Worm (Caenorhabditis elegans) whole organism, L1 larva: ENCODE measurements around the gene Y45F10C.4.

Source experiments
- aha-1 ChIP-seq: fragments of 150-350 bp; optimal IDR thresholded peaks from 2 replicates; lab custom pipeline; 2014; ENCODE audit warnings: missing biosample characterization, missing genetic modification characterization
- aly-2 ChIP-seq: fragments of 150-350 bp; optimal IDR thresholded peaks from 2 replicates; lab custom pipeline; 2014; ENCODE audit warnings: missing biosample characterization, missing genetic modification characterization
- ama-1 ChIP-seq: fragments of 150-350 bp; optimal IDR thresholded peaks from 2 replicates; lab custom pipeline; 2014
- ceh-8 ChIP-seq: fragments of 200-800 bp; sonication (Bioruptor generic); optimal IDR thresholded peaks from 2 replicates; lab custom pipeline; 2018; ENCODE audit warnings: mild to moderate bottlenecking, missing genetic modification characterization, moderate library complexity, missing compliant biosample characterization
- ceh-88 ChIP-seq: fragments of 200-800 bp; sonication (Bioruptor generic); IDR thresholded peaks from 2 replicates; pipeline ENCODE4 v1.3.6; 2022; ENCODE audit warnings: missing genetic modification characterization, missing compliant biosample characterization
- dpl-1 ChIP-seq, 3 experiments: fragments of 150-350 bp in 2 of 3; sonication (generic microtip) in 1 of 3; optimal IDR thresholded peaks; 2 replicates each; lab custom pipeline; 2014 to 2017; ENCODE audit warnings: missing biosample characterization in 3 of 3, missing genetic modification characterization in 3 of 3, missing genetic modification reagents in 3 of 3
- dsc-1 ChIP-seq: sonication (generic microtip); optimal IDR thresholded peaks from 2 replicates; lab custom pipeline; 2016; ENCODE audit warnings: mild to moderate bottlenecking, missing genetic modification characterization, missing compliant biosample characterization
- egl-13 ChIP-seq: sonication (generic microtip); optimal IDR thresholded peaks from 2 replicates; lab custom pipeline; 2016; ENCODE audit warnings: missing genotype, missing genetic modification reagents, missing genetic modification characterization, missing compliant biosample characterization
- egl-27 ChIP-seq, 2 experiments: fragments of 150-350 bp in 1 of 2; sonication (generic microtip); optimal IDR thresholded peaks; 3 replicates each; lab custom pipeline; 2017 to 2018; ENCODE audit warnings: missing biosample characterization in 2 of 2, missing genetic modification characterization in 2 of 2, missing genetic modification reagents in 2 of 2
- fos-1 ChIP-seq: fragments of 150-350 bp; optimal IDR thresholded peaks from 2 replicates; lab custom pipeline; 2014; ENCODE audit warnings: missing biosample characterization, missing genetic modification characterization
- irx-1 ChIP-seq: sonication (generic microtip); optimal IDR thresholded peaks from 2 replicates; lab custom pipeline; 2016; ENCODE audit warnings: missing genetic modification characterization, missing compliant biosample characterization
- lin-13 ChIP-seq: fragments of 150-350 bp; optimal IDR thresholded peaks from 2 replicates; lab custom pipeline; 2014; ENCODE audit warnings: missing biosample characterization, missing genetic modification reagents, missing genetic modification characterization
- lin-14 ChIP-seq: fragments of 200-800 bp; sonication (Bioruptor generic); optimal IDR thresholded peaks from 2 replicates; lab custom pipeline; 2018; ENCODE audit warnings: mild to moderate bottlenecking, missing genetic modification characterization, moderate library complexity, missing compliant biosample characterization
- lin-35 ChIP-seq, 2 experiments: fragments of 150-350 bp; optimal IDR thresholded peaks; 2 replicates each; lab custom pipeline; 2014; ENCODE audit warnings: missing biosample characterization in 2 of 2, missing genetic modification characterization in 2 of 2, missing genetic modification reagents in 2 of 2
- lin-39 ChIP-seq: fragments of 150-350 bp; optimal IDR thresholded peaks from 2 replicates; lab custom pipeline; 2014; ENCODE audit warnings: missing biosample characterization, missing genetic modification reagents, missing genetic modification characterization
- mab-9 ChIP-seq: fragments of 200-800 bp; sonication (Bioruptor generic); IDR thresholded peaks from 2 replicates; pipeline ENCODE4 v1.3.6; 2022; ENCODE audit warnings: missing genetic modification reagents, missing genetic modification characterization, missing compliant biosample characterization
- mdl-1 ChIP-seq, 2 experiments: fragments of 150-350 bp; optimal IDR thresholded peaks; 2 replicates each; lab custom pipeline; 2014 to 2017; ENCODE audit warnings: missing biosample characterization in 2 of 2, missing genetic modification characterization in 2 of 2, inconsistent platforms in 1 of 2
- mep-1 ChIP-seq: fragments of 150-350 bp; optimal IDR thresholded peaks from 2 replicates; lab custom pipeline; 2014; ENCODE audit warnings: missing biosample characterization, missing genetic modification characterization
- nhr-11 ChIP-seq: fragments of 150-350 bp; optimal IDR thresholded peaks from 2 replicates; lab custom pipeline; 2014; ENCODE audit warnings: missing biosample characterization, missing genetic modification characterization
- nhr-12 ChIP-seq: sonication (generic microtip); optimal IDR thresholded peaks from 2 replicates; lab custom pipeline; 2017; ENCODE audit warnings: missing biosample characterization, missing genetic modification characterization
- nhr-20 ChIP-seq: sonication (generic microtip); optimal IDR thresholded peaks from 2 replicates; lab custom pipeline; 2016; ENCODE audit warnings: mild to moderate bottlenecking, missing genetic modification characterization, missing compliant biosample characterization
- nhr-71 ChIP-seq: sonication (generic microtip); optimal IDR thresholded peaks from 2 replicates; lab custom pipeline; 2016; ENCODE audit warnings: mild to moderate bottlenecking, missing genetic modification characterization, moderate library complexity, missing compliant biosample characterization
- nhr-90 ChIP-seq: sonication (generic microtip); optimal IDR thresholded peaks from 2 replicates; lab custom pipeline; 2016; ENCODE audit warnings: mild to moderate bottlenecking, missing genetic modification characterization, missing compliant biosample characterization; ENCODE audit not compliant: poor library complexity
- skn-1 ChIP-seq: fragments of 150-350 bp; optimal IDR thresholded peaks from 2 replicates; lab custom pipeline; 2014; ENCODE audit warnings: missing biosample characterization, missing genetic modification characterization
- snpc-4 ChIP-seq: fragments of 150-350 bp; optimal IDR thresholded peaks from 2 replicates; lab custom pipeline; 2014; ENCODE audit warnings: missing biosample characterization, missing genetic modification characterization
- snu-23 ChIP-seq: sonication (generic microtip); optimal IDR thresholded peaks from 2 replicates; lab custom pipeline; 2016; ENCODE audit warnings: missing genetic modification characterization, missing compliant biosample characterization
- sptf-1 ChIP-seq: fragments of 150-350 bp; optimal IDR thresholded peaks from 2 replicates; lab custom pipeline; 2014; ENCODE audit warnings: missing biosample characterization, missing genetic modification characterization
- tbx-2 ChIP-seq: sonication (generic microtip); optimal IDR thresholded peaks from 2 replicates; lab custom pipeline; 2016; ENCODE audit warnings: missing genetic modification characterization, missing compliant biosample characterization
- tlp-1 ChIP-seq: fragments of 150-350 bp; optimal IDR thresholded peaks from 2 replicates; lab custom pipeline; 2014; ENCODE audit warnings: missing biosample characterization, missing genetic modification characterization
- unc-130 ChIP-seq: fragments of 150-350 bp; optimal IDR thresholded peaks from 2 replicates; lab custom pipeline; 2017; ENCODE audit warnings: missing biosample characterization, missing genetic modification characterization, inconsistent platforms
- unc-30 ChIP-seq: sonication (generic microtip); optimal IDR thresholded peaks from 2 replicates; lab custom pipeline; 2017; ENCODE audit warnings: missing biosample characterization, missing genetic modification characterization
- unc-62 ChIP-seq: fragments of 150-350 bp; optimal IDR thresholded peaks from 2 replicates; lab custom pipeline; 2014; ENCODE audit warnings: missing biosample characterization, missing genetic modification reagents, missing genetic modification characterization
- unc-98 ChIP-seq: fragments of 200-800 bp; sonication (Bioruptor generic); IDR thresholded peaks from 2 replicates; pipeline ENCODE4 v1.3.6; 2022; ENCODE audit warnings: missing genetic modification characterization, missing compliant biosample characterization
- vab-15 ChIP-seq: sonication (generic microtip); optimal IDR thresholded peaks from 2 replicates; lab custom pipeline; 2017; ENCODE audit warnings: missing genotype, mild to moderate bottlenecking, missing genetic modification characterization, missing compliant biosample characterization
- zag-1 ChIP-seq: fragments of 150-350 bp; optimal IDR thresholded peaks from 2 replicates; lab custom pipeline; 2014; ENCODE audit warnings: missing biosample characterization, missing genetic modification characterization
- zip-4 ChIP-seq: fragments of 200-800 bp; sonication (Bioruptor generic); optimal IDR thresholded peaks from 2 replicates; lab custom pipeline; 2018; ENCODE audit warnings: mild to moderate bottlenecking, missing genetic modification characterization, moderate library complexity, missing compliant biosample characterization

Y45F10C.4 gene

DNA sequence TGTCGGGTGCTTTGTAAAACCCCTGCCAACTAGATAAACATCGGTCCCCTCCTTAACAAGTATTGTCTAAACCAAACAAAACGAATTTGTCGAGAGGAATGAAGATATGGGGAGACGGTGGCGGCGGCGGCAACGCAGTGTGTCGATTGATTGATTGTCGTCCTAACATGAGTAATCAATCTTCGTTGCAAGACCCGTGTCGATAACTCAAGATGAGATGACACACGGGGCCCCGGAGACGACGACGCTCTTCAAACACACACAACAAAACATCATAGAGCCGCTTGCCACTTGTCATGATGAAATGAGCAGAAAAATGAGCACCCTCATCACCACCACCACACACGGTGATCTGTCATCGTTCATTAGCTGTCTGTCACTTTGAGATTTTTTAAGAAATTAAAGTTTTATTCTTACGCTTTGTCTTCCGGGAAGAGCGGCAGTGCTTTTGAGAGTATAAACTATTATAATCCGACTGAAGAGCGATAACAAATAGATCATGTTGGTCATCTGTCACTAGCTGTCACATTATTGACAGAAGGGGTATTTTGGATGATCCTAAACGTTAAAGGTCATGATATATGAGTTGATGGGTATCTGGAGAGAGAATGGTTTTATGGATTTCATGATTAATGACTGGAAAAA, 31.9 kb upstream of the Y45F10C.4 start (continued):
- TF ChIP-seq nhr-71 (tag; lab: Kevin White, UChicago) (peak; percentile 83), aly-2 (no peak), zag-1 (tag; lab: Kevin White, UChicago) (no peak), dpl-1 (GFP tag; optimal IDR thresholded peaks at IDR 0.05; lab: Kevin White, UChicago) (no peak), mep-1 (tag; lab: Kevin White, UChicago) (no peak), ama-1 (no peak), lin-35 (GFP tag; optimal IDR thresholded peaks at IDR 0.05; lab: Kevin White, UChicago) (no peak), aha-1 (tag; lab: Kevin White, UChicago) (no peak), nhr-90 (tag; lab: Kevin White, UChicago) (no peak), nhr-20 (tag; lab: Kevin White, UChicago) (peak; percentile 47), ceh-88 (GFP tag; lab: Robert Waterston, UW) (no peak), vab-15 (tag; lab: Kevin White, UChicago) (peak; percentile 43), egl-27 (tag; optimal IDR thresholded peaks at IDR 0.05; lab: Kevin White, UChicago) (no peak), egl-13 (tag; lab: Kevin White, UChicago) (no peak), mdl-1 (tag; optimal IDR thresholded peaks at IDR 0.05; lab: Kevin White, UChicago) (peak in 1 of 2 experiments; percentile 37), tbx-2 (tag; lab: Kevin White, UChicago) (peak; percentile 85), nhr-11 (tag; lab: Kevin White, UChicago) (no peak), mab-9 (peak; percentile 74), snu-23 (GFP tag; lab: Kevin White, UChicago) (peak; percentile 52), lin-14 (GFP tag; lab: Kevin White, UChicago) (peak; percentile 89), unc-62 (GFP tag; lab: Kevin White, UChicago) (peak; percentile 94), dsc-1 (tag; lab: Kevin White, UChicago) (peak; percentile 5), fos-1 (tag; lab: Kevin White, UChicago) (no peak), irx-1 (tag; lab: Kevin White, UChicago) (peak; percentile 78), ceh-8 (GFP tag; lab: Kevin White, UChicago) (no peak), skn-1 (tag; lab: Kevin White, UChicago) (no peak), unc-30 (tag; lab: Kevin White, UChicago) (no peak), unc-130 (tag; lab: Kevin White, UChicago) (no peak), zip-4 (GFP tag; lab: Kevin White, UChicago) (no peak), lin-13 (no peak)

DNA sequence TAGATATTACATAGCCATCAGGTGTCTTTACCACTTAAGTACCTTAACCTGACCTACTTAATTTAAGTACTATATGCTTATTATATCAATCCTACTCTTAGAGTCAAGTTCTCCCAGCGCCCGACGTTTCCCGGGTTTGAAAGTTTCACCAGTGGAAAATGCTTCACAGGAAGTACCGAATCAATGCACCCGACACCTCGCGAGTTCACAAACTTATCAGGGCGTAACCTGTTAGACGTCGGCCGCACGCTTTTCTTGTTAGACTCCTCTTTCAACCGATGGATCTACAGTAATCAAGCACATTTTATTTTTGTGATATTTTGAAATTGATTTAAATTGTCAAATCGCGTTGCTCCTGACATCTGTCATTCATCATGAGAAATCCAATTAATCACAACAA, 31.3 kb upstream of the Y45F10C.4 start:
- no peak for TF ChIP-seq tlp-1
- peak; percentile 55 for TF ChIP-seq snpc-4 (tag; lab: Kevin White, UChicago)

DNA sequence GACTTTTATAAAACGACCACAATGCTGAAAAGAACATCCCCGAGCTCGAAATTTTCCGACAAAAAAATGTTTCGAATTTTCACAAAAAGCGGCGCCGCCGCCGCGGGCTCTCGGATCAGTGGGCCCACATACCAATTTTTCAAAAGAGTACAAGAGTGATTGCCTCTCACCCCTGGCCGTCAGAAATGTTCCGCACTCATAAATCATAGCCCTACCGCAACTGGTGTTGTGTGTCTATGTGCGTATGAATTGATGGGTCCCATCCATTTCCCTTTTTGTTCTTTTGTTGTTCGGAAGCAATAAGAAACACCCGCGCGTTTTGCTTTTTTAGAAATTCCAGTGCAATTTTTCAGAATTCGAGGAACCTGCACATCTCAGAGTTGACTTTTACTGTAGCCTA, 30.6 kb upstream of the Y45F10C.4 start:
- TF ChIP-seq lin-39 (peak; percentile 51), nhr-12 (tag; lab: Kevin White, UChicago) (no peak), mab-9 (peak; percentile 79), lin-14 (GFP tag; lab: Kevin White, UChicago) (peak; percentile 31), dsc-1 (tag; lab: Kevin White, UChicago) (no peak), unc-98 (GFP tag; lab: Robert Waterston, UW) (no peak)

DNA sequence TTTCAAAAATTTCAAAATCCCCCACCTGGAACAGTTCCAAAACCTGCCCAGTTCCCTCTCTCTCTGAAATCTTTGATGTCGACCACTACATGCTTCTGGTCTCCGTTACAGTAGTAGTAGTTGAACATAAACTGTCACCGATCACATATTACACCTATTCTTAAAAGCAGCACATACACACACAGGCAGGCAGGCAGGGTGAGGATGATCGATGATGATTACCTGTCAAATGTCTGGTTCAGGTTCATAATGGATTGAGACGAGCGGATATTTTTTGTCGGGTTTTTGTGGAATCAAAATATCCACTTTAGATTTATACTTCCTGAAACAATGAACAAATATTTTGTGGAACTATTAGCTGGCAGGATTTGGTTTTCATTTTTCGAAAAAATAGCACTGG, 30.0 kb upstream of the Y45F10C.4 start:
- TF ChIP-seq tbx-2 (tag; lab: Kevin White, UChicago), result peak; percentile 14
- TF ChIP-seq sptf-1 (tag; lab: Kevin White, UChicago), result no peak
